Worm (Caenorhabditis elegans): ENCODE data around the gene cyy-1.

DNA sequence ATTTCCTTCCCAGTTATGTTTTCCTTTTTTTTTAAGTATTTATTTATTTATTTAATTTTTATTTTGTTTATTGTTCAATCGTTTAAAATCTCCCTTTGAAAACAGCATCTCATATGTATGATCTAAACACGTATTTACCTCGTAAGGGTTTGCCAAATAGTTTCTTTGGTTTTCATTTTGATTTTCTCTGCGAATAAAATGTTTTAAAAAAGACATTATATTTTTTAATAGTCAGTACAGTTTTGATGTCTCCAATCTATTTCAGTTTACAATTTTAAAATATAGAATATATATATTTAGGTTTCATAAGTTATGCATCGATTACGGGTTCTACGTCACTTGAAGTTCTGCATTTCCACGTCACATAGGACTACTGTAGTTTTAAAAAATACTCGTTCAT lies 25.0 kb upstream of the cyy-1 start, which contains the start of gene R05D3.12:
- TF ChIP-seq sdc-2 (tag; optimal IDR thresholded peaks at IDR 0.05) (no peak), tbx-7 (tag; optimal IDR thresholded peaks at IDR 0.05) (no peak), lim-6 (tag; optimal IDR thresholded peaks at IDR 0.05) (no peak), hlh-30 (tag; optimal IDR thresholded peaks at IDR 0.05; ENCODE audit: insufficient read depth) (no peak)

Measured in whole organism, late embryonic.